Fruit fly (Drosophila melanogaster): ENCODE results near the gene tap.

The tap gene

dm6 chr3L:17374956-17375621 lies 15.6 kb downstream of the tap start (continued):
- TF ChIP-seq CHES-1-like (GFP tag; optimal IDR thresholded peaks at IDR 0.05) (no peak), Elba2 (GFP tag; optimal IDR thresholded peaks at IDR 0.05) (no peak), Vsx1 (GFP tag; optimal IDR thresholded peaks at IDR 0.05) (no peak), CG3838 (GFP tag; optimal IDR thresholded peaks at IDR 0.05) (no peak), CG43689 (GFP tag; IDR thresholded peaks at IDR 0.05) (no peak), CG13424 (tag; optimal IDR thresholded peaks at IDR 0.05) (no peak), Nf-YA (GFP tag; IDR thresholded peaks at IDR 0.05) (no peak), al (GFP tag; IDR thresholded peaks at IDR 0.05) (no peak), zfh1 (GFP tag; IDR thresholded peaks at IDR 0.05) (no peak), CG13894 (tag; optimal IDR thresholded peaks at IDR 0.05) (no peak), Oli (tag; optimal IDR thresholded peaks at IDR 0.05) (no peak), maf-S (GFP tag; optimal IDR thresholded peaks at IDR 0.05) (no peak), gem (tag; optimal IDR thresholded peaks at IDR 0.05) (no peak), Usf (GFP tag; optimal IDR thresholded peaks at IDR 0.05) (no peak), CG3065 (GFP tag; optimal IDR thresholded peaks at IDR 0.05) (no peak), Hr78 (GFP tag; optimal IDR thresholded peaks at IDR 0.05) (no peak), CG33557 (GFP tag; optimal IDR thresholded peaks at IDR 0.05) (no peak), wek (GFP tag; optimal IDR thresholded peaks at IDR 0.05) (no peak), so (GFP tag; IDR thresholded peaks at IDR 0.05) (no peak), Dek (tag; optimal IDR thresholded peaks at IDR 0.05) (no peak), gt (GFP tag; IDR thresholded peaks at IDR 0.05) (no peak), row (GFP tag; IDR thresholded peaks at IDR 0.05) (peak; percentile 41; the same call in 2 of the 3 replicates), cato (GFP tag; optimal IDR thresholded peaks at IDR 0.05; ENCODE audit: borderline replicate concordance) (no peak), tin (GFP tag; optimal IDR thresholded peaks at IDR 0.05) (no peak), NC2α (GFP tag; optimal IDR thresholded peaks at IDR 0.05) (no peak), CG14050 (GFP tag; IDR thresholded peaks at IDR 0.05) (no peak), gro (GFP tag; optimal IDR thresholded peaks at IDR 0.05) (no peak), Max (GFP tag; optimal IDR thresholded peaks at IDR 0.05) (no peak), CG8944 (GFP tag; optimal IDR thresholded peaks at IDR 0.05) (no peak), CG2202 (tag; optimal IDR thresholded peaks at IDR 0.05) (no peak), Dbx (GFP tag; IDR thresholded peaks at IDR 0.05) (no peak), TFAM (GFP tag; optimal IDR thresholded peaks at IDR 0.05) (no peak), Sox102F (GFP tag; optimal IDR thresholded peaks at IDR 0.05) (peak; percentile 1)

DNA sequence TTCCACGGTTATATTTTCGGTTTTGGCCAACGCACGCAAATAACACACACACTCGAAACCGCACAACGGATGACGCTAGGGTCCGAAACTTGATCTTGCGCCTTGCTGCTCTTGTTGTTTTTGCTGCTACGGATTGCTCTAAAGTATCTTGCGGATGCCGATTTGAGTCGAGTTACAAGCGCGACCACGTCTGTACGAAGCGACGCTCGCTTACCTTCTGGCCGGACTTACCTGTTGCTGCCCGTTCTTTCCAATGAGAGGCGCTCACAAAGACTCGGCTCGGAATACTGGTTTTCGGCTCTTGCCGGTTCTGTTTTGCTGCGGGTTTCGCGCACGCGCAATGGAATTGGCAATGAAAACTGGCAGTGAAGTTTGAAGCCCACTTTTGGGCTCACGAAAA lies 19.8 kb downstream of the tap start, which contains the start of gene Cad74A:
Gene Cad74A, minus strand, starts transcription at position 220 of the 400 bp plus-strand sequence.
- TF ChIP-seq sim (GFP tag; IDR thresholded peaks at IDR 0.05) = 0 out of 2 replicates have a peak, but pooled peaks have one; percentile 52
- TF ChIP-seq bbx (GFP tag; IDR thresholded peaks at IDR 0.05; ENCODE audit: partially characterized antibody) = peak; percentile 30; the same call in 1 of the 2 replicates
- peak; percentile 76 for TF ChIP-seq rib (GFP tag; IDR thresholded peaks at IDR 0.05)
- TF ChIP-seq Lim3 (GFP tag; IDR thresholded peaks at IDR 0.05) = no peak
- no peak for TF ChIP-seq Optix (GFP tag; IDR thresholded peaks at IDR 0.05)
- no peak for TF ChIP-seq CG30020 (tag; optimal IDR thresholded peaks at IDR 0.05)
- peak; percentile 2 for TF ChIP-seq CG8924 (tag; optimal IDR thresholded peaks at IDR 0.05)
- TF ChIP-seq Jarid2 (GFP tag; optimal IDR thresholded peaks at IDR 0.05) = peak; percentile 79
- peak; percentile 37 for TF ChIP-seq gcm (GFP tag; optimal IDR thresholded peaks at IDR 0.05)
- TF ChIP-seq NC2β (GFP tag; optimal IDR thresholded peaks at IDR 0.05) = no peak
- TF ChIP-seq D (optimal IDR thresholded peaks at IDR 0.05) = peak; percentile 44
- TF ChIP-seq D (GFP tag; optimal IDR thresholded peaks at IDR 0.05) = no peak
- peak; percentile 30; the same call in 2 of the 3 replicates for TF ChIP-seq CG34224 (GFP tag; IDR thresholded peaks at IDR 0.05; ENCODE audit: partially characterized antibody)
- TF ChIP-seq CG10321 (GFP tag; IDR thresholded peaks at IDR 0.05) = no peak
- no peak for TF ChIP-seq CG6254 (GFP tag; optimal IDR thresholded peaks at IDR 0.05)
- peak; percentile 15 for TF ChIP-seq cg (GFP tag; optimal IDR thresholded peaks at IDR 0.05)
- peak; percentile 27 for TF ChIP-seq pros (GFP tag; optimal IDR thresholded peaks at IDR 0.05)
- TF ChIP-seq CG17829 (tag; optimal IDR thresholded peaks at IDR 0.05) = peak; percentile 9
- 0 out of 2 replicates have a peak, but pooled peaks have one; percentile 15 for TF ChIP-seq unc-4 (GFP tag; IDR thresholded peaks at IDR 0.05; ENCODE audit: partially characterized antibody)
